Fruit fly (Drosophila melanogaster): ENCODE data around the gene CTCF.
A peak's percentile ranks its signal among the peaks of the same experiment; 100 is the strongest.

Gene CTCF

dm6 chr3L:7359827-7360323 lies 3.4 kb upstream of the CTCF start, which contains the start of gene pst (continued):
- TF ChIP-seq exex (tag; optimal IDR thresholded peaks at IDR 0.05), result peak; percentile 64
- TF ChIP-seq CHES-1-like (GFP tag; optimal IDR thresholded peaks at IDR 0.05), result peak; percentile 20
- peak; percentile 41 for TF ChIP-seq NC2β (GFP tag; optimal IDR thresholded peaks at IDR 0.05)
- TF ChIP-seq Lhr (GFP tag; optimal IDR thresholded peaks at IDR 0.05), result no peak
- no peak for TF ChIP-seq Sry-β (GFP tag; optimal IDR thresholded peaks at IDR 0.05)
- peak; percentile 52; the same call in 1 of the 2 replicates for TF ChIP-seq CG16779 (GFP tag; IDR thresholded peaks at IDR 0.05)
- no peak for TF ChIP-seq Gsc (GFP tag; IDR thresholded peaks at IDR 0.05)
- TF ChIP-seq MTF-1 (GFP tag; optimal IDR thresholded peaks at IDR 0.05; ENCODE audit: borderline replicate concordance), result peak; percentile 17
- TF ChIP-seq CG10209 (GFP tag; optimal IDR thresholded peaks at IDR 0.05), result no peak
- peak; percentile 23 for TF ChIP-seq CG6765 (GFP tag; optimal IDR thresholded peaks at IDR 0.05)
- no peak for TF ChIP-seq dati (GFP tag; IDR thresholded peaks at IDR 0.05)
- TF ChIP-seq Atf6 (GFP tag; IDR thresholded peaks at IDR 0.05), result peak; percentile 66
- TF ChIP-seq D (optimal IDR thresholded peaks at IDR 0.05), result no peak
- TF ChIP-seq D (GFP tag; optimal IDR thresholded peaks at IDR 0.05), result no peak
- peak; percentile 21 for TF ChIP-seq Asciz (GFP tag; optimal IDR thresholded peaks at IDR 0.05)
- no peak for TF ChIP-seq Meics (GFP tag; optimal IDR thresholded peaks at IDR 0.05)
- peak; percentile 40 for TF ChIP-seq PHDP (tag; optimal IDR thresholded peaks at IDR 0.05)
- peak; percentile 48 for TF ChIP-seq her (GFP tag; optimal IDR thresholded peaks at IDR 0.05)
- peak; percentile 69 for TF ChIP-seq lab (GFP tag; optimal IDR thresholded peaks at IDR 0.05)
- TF ChIP-seq pho (GFP tag; optimal IDR thresholded peaks at IDR 0.05), result peak; percentile 30
- no peak for TF ChIP-seq CG12659 (GFP tag; optimal IDR thresholded peaks at IDR 0.05)
- peak; percentile 70 for TF ChIP-seq gfzf (GFP tag; optimal IDR thresholded peaks at IDR 0.05)
- TF ChIP-seq CG10321 (GFP tag; IDR thresholded peaks at IDR 0.05), result peak; percentile 18; the same call in 1 of the 2 replicates
- TF ChIP-seq klu (GFP tag; IDR thresholded peaks at IDR 0.05), result no peak
- TF ChIP-seq CG4282 (GFP tag; optimal IDR thresholded peaks at IDR 0.05), result peak; percentile 29
- TF ChIP-seq CG11085 (GFP tag; IDR thresholded peaks at IDR 0.05), result no peak
- TF ChIP-seq mld (GFP tag; IDR thresholded peaks at IDR 0.05; ENCODE audit: partially characterized antibody), result 0 out of 3 replicates have a peak, but pooled peaks have one; percentile 35
- peak; percentile 44 for TF ChIP-seq sd (tag; optimal IDR thresholded peaks at IDR 0.05)
- TF ChIP-seq mirr (GFP tag; optimal IDR thresholded peaks at IDR 0.05), result peak; percentile 44
- peak; percentile 9; the same call in 1 of the 2 replicates for TF ChIP-seq onecut (GFP tag; IDR thresholded peaks at IDR 0.05)
- TF ChIP-seq Vsx1 (GFP tag; optimal IDR thresholded peaks at IDR 0.05), result peak; percentile 64
- TF ChIP-seq slp2 (GFP tag; optimal IDR thresholded peaks at IDR 0.05), result no peak
- TF ChIP-seq MESR4 (GFP tag; optimal IDR thresholded peaks at IDR 0.05), result peak; percentile 33
- TF ChIP-seq D19A (tag; optimal IDR thresholded peaks at IDR 0.05), result peak; percentile 14
- peak; percentile 64 for TF ChIP-seq Bgb (GFP tag; IDR thresholded peaks at IDR 0.05; ENCODE audit: partially characterized antibody)
- peak; percentile 43 for TF ChIP-seq nom (GFP tag; optimal IDR thresholded peaks at IDR 0.05)
- TF ChIP-seq rib (GFP tag; IDR thresholded peaks at IDR 0.05), result peak; percentile 34
- TF ChIP-seq sqz (GFP tag; optimal IDR thresholded peaks at IDR 0.05), result no peak
- TF ChIP-seq dysf (GFP tag; IDR thresholded peaks at IDR 0.05), result 0 out of 3 replicates have a peak, but pooled peaks have one; percentile 26
- TF ChIP-seq disco-r (GFP tag; optimal IDR thresholded peaks at IDR 0.05), result peak; percentile 13
- peak; percentile 34 for TF ChIP-seq sug (tag; optimal IDR thresholded peaks at IDR 0.05)
- peak; percentile 74 for TF ChIP-seq CG12769 (tag; optimal IDR thresholded peaks at IDR 0.05)
- TF ChIP-seq ci (GFP tag; IDR thresholded peaks at IDR 0.05), result peak; percentile 54
- TF ChIP-seq sob (GFP tag; IDR thresholded peaks at IDR 0.05), result peak; percentile 40; the same call in 1 of the 2 replicates
- peak; percentile 60 for TF ChIP-seq Hmr (GFP tag; optimal IDR thresholded peaks at IDR 0.05)
- no peak for TF ChIP-seq Bdp1 (GFP tag; optimal IDR thresholded peaks at IDR 0.05)
- TF ChIP-seq otp (GFP tag; IDR thresholded peaks at IDR 0.05), result peak; percentile 39; the same call in 1 of the 3 replicates
- 0 out of 3 replicates have a peak, but pooled peaks have one; percentile 53 for TF ChIP-seq Opbp (GFP tag; IDR thresholded peaks at IDR 0.05; ENCODE audit: partially characterized antibody)
- no peak for TF ChIP-seq Xbp1 (GFP tag; optimal IDR thresholded peaks at IDR 0.05)
- no peak for TF ChIP-seq ham (GFP tag; IDR thresholded peaks at IDR 0.05)
